Worm (Caenorhabditis elegans) whole organism, L4 larva: ENCODE results near the gene mop-25.2.
A peak's percentile ranks its signal among the peaks of the same experiment; 100 is the strongest.

Experiments used
- T26A8.4 ChIP-seq: fragments of 200-800 bp; sonication (Bioruptor generic); IDR thresholded peaks from 2 replicates; pipeline ENCODE4 v1.3.6; 2022; ENCODE audit warnings: missing genetic modification characterization, missing compliant biosample characterization
- ZK337.2 ChIP-seq: fragments of 200-800 bp; sonication (Bioruptor generic); IDR thresholded peaks from 2 replicates; pipeline ENCODE4 v1.3.6; 2022; ENCODE audit warnings: missing genetic modification reagents, missing genetic modification characterization, missing compliant biosample characterization
- aha-1 ChIP-seq: fragments of 150-350 bp; peaks from one replicate; lab custom pipeline; 2014; ENCODE audit warnings: missing biosample characterization, missing genetic modification characterization
- ama-1 ChIP-seq: fragments of 150-350 bp; optimal IDR thresholded peaks from 2 replicates; lab custom pipeline; 2014; ENCODE audit warnings: inconsistent platforms, mixed read lengths
- ceh-44 ChIP-seq: fragments of 200-800 bp; sonication (Bioruptor generic); IDR thresholded peaks from 2 replicates; pipeline ENCODE4 v1.3.6; 2022; ENCODE audit warnings: missing genetic modification reagents, missing genetic modification characterization, missing compliant biosample characterization
- ceh-82 ChIP-seq: sonication (generic microtip); optimal IDR thresholded peaks from 2 replicates; lab custom pipeline; 2017; ENCODE audit warnings: missing biosample characterization, missing genetic modification characterization
- daf-16 ChIP-seq, 3 experiments: sonication (generic microtip); optimal IDR thresholded peaks; 2 replicates each; lab custom pipeline; 2016 to 2017; ENCODE audit warnings: missing genetic modification characterization in 3 of 3, missing genetic modification reagents in 3 of 3, mild to moderate bottlenecking in 2 of 3, missing compliant biosample characterization in 2 of 3, missing biosample characterization in 1 of 3, moderate library complexity in 1 of 3
- dmd-6 ChIP-seq: fragments of 200-800 bp; sonication (Bioruptor generic); IDR thresholded peaks from 2 replicates; pipeline ENCODE4 v1.3.6; 2022; ENCODE audit warnings: missing genetic modification reagents, missing genetic modification characterization, missing compliant biosample characterization
- dmd-8 ChIP-seq: fragments of 200-800 bp; sonication (Bioruptor generic); IDR thresholded peaks from 2 replicates; pipeline ENCODE4 v1.3.6; 2022; ENCODE audit warnings: missing genetic modification characterization, missing compliant biosample characterization
- dmd-9 ChIP-seq: fragments of 200-800 bp; sonication (Bioruptor generic); IDR thresholded peaks from 2 replicates; pipeline ENCODE4 v1.3.6; 2022; ENCODE audit warnings: missing genetic modification reagents, missing genetic modification characterization, missing compliant biosample characterization
- dpl-1 ChIP-seq: fragments of 150-350 bp; optimal IDR thresholded peaks from 2 replicates; lab custom pipeline; 2014; ENCODE audit warnings: missing biosample characterization, missing genetic modification reagents, missing genetic modification characterization
- duxl-1 ChIP-seq: sonication (generic microtip); optimal IDR thresholded peaks from 2 replicates; lab custom pipeline; 2016; ENCODE audit warnings: mild to moderate bottlenecking, missing genetic modification characterization, moderate library complexity, missing compliant biosample characterization; ENCODE audit not compliant: poor library complexity
- dve-1 ChIP-seq: sonication (generic microtip); optimal IDR thresholded peaks from 2 replicates; lab custom pipeline; 2017; ENCODE audit warnings: antibody characterized with exemption, mild to moderate bottlenecking, missing genetic modification characterization, missing compliant biosample characterization; ENCODE audit not compliant: insufficient read depth
- fkh-10 ChIP-seq: fragments of 150-350 bp; optimal IDR thresholded peaks from 2 replicates; lab custom pipeline; 2014; ENCODE audit warnings: missing biosample characterization, missing genetic modification reagents, missing genetic modification characterization
- hmg-1.1 ChIP-seq: fragments of 200-800 bp; sonication (Bioruptor generic); IDR thresholded peaks from 2 replicates; pipeline ENCODE4 v1.3.6; 2022; ENCODE audit warnings: missing genetic modification reagents, missing genetic modification characterization, missing compliant biosample characterization
- lim-7 ChIP-seq: fragments of 200-800 bp; sonication (Bioruptor generic); IDR thresholded peaks from 2 replicates; pipeline ENCODE4 v1.3.6; 2022; ENCODE audit warnings: missing genetic modification characterization, missing compliant biosample characterization
- lin-39 ChIP-seq: fragments of 150-350 bp; optimal IDR thresholded peaks from 2 replicates; lab custom pipeline; 2014; ENCODE audit warnings: missing biosample characterization, missing genetic modification reagents, missing genetic modification characterization
- lsy-2 ChIP-seq, 2 experiments: fragments of 150-350 bp in 1 of 2; sonication (generic microtip) in 1 of 2; optimal IDR thresholded peaks; 2 replicates each; lab custom pipeline; 2014 to 2017; ENCODE audit warnings: missing biosample characterization in 2 of 2, missing genetic modification characterization in 2 of 2
- madf-9 ChIP-seq: fragments of 200-800 bp; sonication (Bioruptor generic); conservative IDR thresholded peaks from 2 replicates; pipeline ENCODE4 v1.3.6; 2022; ENCODE audit warnings: missing genetic modification reagents, missing genetic modification characterization, missing compliant biosample characterization
- mxl-2 ChIP-seq: fragments of 200-800 bp; sonication (Bioruptor generic); conservative IDR thresholded peaks from 2 replicates; pipeline ENCODE4 v1.3.6; 2022; ENCODE audit warnings: missing genetic modification reagents, missing genetic modification characterization, missing compliant biosample characterization
- nhr-10 ChIP-seq: fragments of 150-350 bp; optimal IDR thresholded peaks from 2 replicates; lab custom pipeline; 2014; ENCODE audit warnings: missing biosample characterization, missing genetic modification characterization
- nhr-28 ChIP-seq: fragments of 150-350 bp; optimal IDR thresholded peaks from 2 replicates; lab custom pipeline; 2014; ENCODE audit warnings: missing biosample characterization, missing genetic modification characterization
- nhr-42 ChIP-seq: fragments of 200-800 bp; sonication (Bioruptor generic); IDR thresholded peaks from 2 replicates; pipeline ENCODE4 v1.3.6; 2022; ENCODE audit warnings: missing genetic modification characterization, missing compliant biosample characterization
- nhr-77 ChIP-seq: fragments of 150-350 bp; optimal IDR thresholded peaks from 2 replicates; lab custom pipeline; 2014; ENCODE audit warnings: missing biosample characterization, missing genetic modification characterization
- pqm-1 ChIP-seq: sonication (generic microtip); optimal IDR thresholded peaks from 2 replicates; lab custom pipeline; 2017; ENCODE audit warnings: missing biosample characterization, missing genetic modification characterization
- set-16 ChIP-seq: fragments of 200-800 bp; sonication (Bioruptor generic); IDR thresholded peaks from 2 replicates; pipeline ENCODE4 v1.3.6; 2022; ENCODE audit warnings: missing genetic modification reagents, missing genetic modification characterization, missing compliant biosample characterization
- skn-1 ChIP-seq: fragments of 150-350 bp; optimal IDR thresholded peaks from 2 replicates; lab custom pipeline; 2014; ENCODE audit warnings: missing biosample characterization, missing genetic modification characterization
- snpc-1.2 ChIP-seq: fragments of 200-800 bp; sonication (Bioruptor generic); IDR thresholded peaks from 2 replicates; pipeline ENCODE4 v1.3.6; 2022; ENCODE audit warnings: missing genetic modification reagents, missing genetic modification characterization, missing compliant biosample characterization
- unc-62 ChIP-seq, 3 experiments: fragments of 150-350 bp in 1 of 3; sonication (generic microtip); optimal IDR thresholded peaks in 2 of 3; peaks in 1 of 3; 1 replicate in 1 of 3; 2 replicates in 2 of 3; lab custom pipeline; 2014 to 2017; ENCODE audit warnings: missing biosample characterization in 3 of 3, missing genetic modification characterization in 3 of 3, missing genetic modification reagents in 3 of 3, missing genotype in 1 of 3
- zfp-2 ChIP-seq: sonication (generic microtip); optimal IDR thresholded peaks from 2 replicates; lab custom pipeline; 2016; ENCODE audit warnings: mild to moderate bottlenecking, missing genetic modification characterization, missing compliant biosample characterization
- zip-2 ChIP-seq: fragments of 150-350 bp; optimal IDR thresholded peaks from 2 replicates; lab custom pipeline; 2014; ENCODE audit warnings: missing biosample characterization, missing genetic modification characterization

The mop-25.2 gene

ce11 chrII:9686663-9687193 lies 16.8 kb downstream of the mop-25.2 start, which contains the start of gene ZK1320.9 (continued):
- TF ChIP-seq lsy-2 (tag; optimal IDR thresholded peaks at IDR 0.05; lab: Kevin White, UChicago): peak in 1 of 2 experiments; percentile 1

- TF ChIP-seq dve-1 (no peak), skn-1 (no peak), lim-7 (no peak), dmd-6 (GFP tag; lab: Robert Waterston, UW) (no peak), ama-1 (no peak), T26A8.4 (GFP tag; lab: Robert Waterston, UW) (0 out of 2 replicates have a peak, but pooled peaks have one; percentile 24), nhr-77 (tag; lab: Kevin White, UChicago) (no peak), zip-2 (tag; lab: Kevin White, UChicago) (no peak), unc-62 (GFP tag; optimal IDR thresholded peaks at IDR 0.05 in 1 of 2; lab: Kevin White, UChicago) (peak in 1 of 2 experiments; percentile 52), unc-62 (tag; optimal IDR thresholded peaks at IDR 0.05; lab: Kevin White, UChicago) (no peak)
These were observed 19.3 kb downstream of the mop-25.2 start for ce11 chrII:9684175-9684574.

ce11 chrII:9682044-9682443 lies 21.5 kb downstream of the mop-25.2 start:
- TF ChIP-seq fkh-10 (peak; percentile 18), mxl-2 (no peak)

ce11 chrII:9680493-9680892 lies 23.0 kb downstream of the mop-25.2 start, which contains the start of gene ZK1320.13:
TSS of gene ZK1320.13 (plus strand) at chrII:9680793.
- no peak for TF ChIP-seq zfp-2 (tag; lab: Kevin White, UChicago)
- no peak for TF ChIP-seq skn-1
- no peak for TF ChIP-seq dmd-8 (GFP tag; lab: Robert Waterston, UW)
- TF ChIP-seq unc-62 (GFP tag; optimal IDR thresholded peaks at IDR 0.05 in 1 of 2; lab: Kevin White, UChicago): no peak
- TF ChIP-seq unc-62 (tag; optimal IDR thresholded peaks at IDR 0.05; lab: Kevin White, UChicago): no peak
- TF ChIP-seq duxl-1 (tag; lab: Kevin White, UChicago): no peak
- TF ChIP-seq ceh-44 (GFP tag; lab: Robert Waterston, UW): no peak
- TF ChIP-seq dpl-1: no peak
- TF ChIP-seq nhr-42 (GFP tag; lab: Robert Waterston, UW): no peak
- no peak for TF ChIP-seq ceh-82 (tag; lab: Kevin White, UChicago)
- no peak for TF ChIP-seq lin-39 (tag; lab: Kevin White, UChicago)
- no peak for TF ChIP-seq dmd-9

ce11 chrII:9679842-9680241 lies 23.7 kb downstream of the mop-25.2 start:
- TF ChIP-seq lsy-2 (tag; optimal IDR thresholded peaks at IDR 0.05; lab: Kevin White, UChicago) (peak in 1 of 2 experiments; percentile 5), hmg-1.1 (GFP tag; lab: Robert Waterston, UW) (0 out of 2 replicates have a peak, but pooled peaks have one; percentile 28), madf-9 (GFP tag; lab: Robert Waterston, UW) (no peak), nhr-42 (GFP tag; lab: Robert Waterston, UW) (no peak), unc-62 (GFP tag; optimal IDR thresholded peaks at IDR 0.05 in 1 of 2; lab: Kevin White, UChicago) (no peak), unc-62 (tag; optimal IDR thresholded peaks at IDR 0.05; lab: Kevin White, UChicago) (no peak), aha-1 (tag; lab: Kevin White, UChicago) (peak; percentile 7), ZK337.2 (no peak), snpc-1.2 (GFP tag; lab: Robert Waterston, UW) (no peak)

- TF ChIP-seq set-16 (GFP tag; lab: Robert Waterston, UW) (no peak), nhr-28 (tag; lab: Kevin White, UChicago) (peak; percentile 5), daf-16 (GFP tag; optimal IDR thresholded peaks at IDR 0.05; lab: Kevin White, UChicago) (no peak), daf-16 (tag; optimal IDR thresholded peaks at IDR 0.05; lab: Kevin White, UChicago) (peak; percentile 24), pqm-1 (tag; lab: Kevin White, UChicago) (peak; percentile 90), lsy-2 (tag; optimal IDR thresholded peaks at IDR 0.05; lab: Kevin White, UChicago) (peak in 1 of 2 experiments; percentile 21), nhr-10 (tag; lab: Kevin White, UChicago) (no peak), aha-1 (tag; lab: Kevin White, UChicago) (no peak), dmd-6 (GFP tag; lab: Robert Waterston, UW) (peak; percentile 19; the same call in 1 of the 2 replicates), lin-39 (tag; lab: Kevin White, UChicago) (no peak), dve-1 (peak; percentile 56), nhr-77 (tag; lab: Kevin White, UChicago) (peak; percentile 7)
These were observed 26.0 kb downstream of the mop-25.2 start for ce11 chrII:9677470-9677869.
